Worm (Caenorhabditis elegans): Measurements from ENCODE around the gene C05G5.1.

DNA sequence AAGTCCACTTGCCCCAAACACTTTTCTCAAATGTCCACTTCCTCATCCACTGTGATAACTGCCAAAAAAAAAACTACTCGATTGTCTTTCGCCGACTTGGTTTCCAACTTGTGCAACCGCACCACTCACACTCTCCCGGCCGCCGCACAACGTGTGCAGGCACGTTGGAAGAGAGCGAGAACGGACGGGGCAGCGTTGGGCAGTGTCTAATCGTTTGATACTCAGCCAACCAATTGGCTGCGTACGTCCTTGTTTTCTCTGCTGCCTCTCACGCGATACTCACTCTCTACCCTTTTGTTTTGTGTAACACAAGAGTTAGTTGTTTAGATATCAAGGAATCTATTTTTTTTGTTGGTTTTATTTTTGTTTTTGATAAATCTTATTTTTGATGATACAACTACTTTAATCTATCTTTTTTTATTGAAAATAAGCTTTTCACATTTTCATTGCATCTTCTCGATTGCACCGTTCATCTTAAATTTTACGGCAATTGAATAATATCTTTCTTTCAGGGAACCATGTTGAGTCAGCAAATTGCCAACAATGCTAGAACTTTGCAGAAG, 13.7 kb upstream of the C05G5.1 start, which contains the start of gene sucl-1:
- TF ChIP-seq hmbx-1 (tag; optimal IDR thresholded peaks at IDR 0.05) (no peak), ama-1 (optimal IDR thresholded peaks at IDR 0.05) (no peak), scrt-1 (GFP tag; IDR thresholded peaks at IDR 0.05) (no peak), tra-4 (tag; optimal IDR thresholded peaks at IDR 0.05) (no peak), tbx-11 (GFP tag; IDR thresholded peaks at IDR 0.05) (no peak)
